Worm (Caenorhabditis elegans) whole organism, midembryonic: ENCODE measurements around the gene C17B7.10.

Experiments
- cog-1 ChIP-seq: sonication (generic microtip); optimal IDR thresholded peaks from 2 replicates; lab custom pipeline; 2016; ENCODE audit warnings: missing genetic modification characterization, missing compliant biosample characterization
- flt-1 ChIP-seq: fragments of 200-800 bp; sonication (Bioruptor generic); IDR thresholded peaks from 2 replicates; pipeline ENCODE4 v1.3.6; 2022; ENCODE audit warnings: missing genetic modification characterization, missing compliant biosample characterization
- klf-2 ChIP-seq: fragments of 200-800 bp; sonication (Bioruptor generic); conservative IDR thresholded peaks from 2 replicates; pipeline ENCODE4 v1.3.6; 2022; ENCODE audit warnings: missing genetic modification reagents, missing genetic modification characterization, missing compliant biosample characterization
- ztf-23 ChIP-seq: fragments of 200-800 bp; sonication (Bioruptor generic); IDR thresholded peaks from 2 replicates; pipeline ENCODE4 v1.3.6; 2022; ENCODE audit warnings: missing genetic modification reagents, missing genetic modification characterization, missing compliant biosample characterization

- no peak for TF ChIP-seq ztf-23 (GFP tag; lab: Robert Waterston, UW)
- TF ChIP-seq cog-1 (tag; lab: Kevin White, UChicago), result no peak
- no peak for TF ChIP-seq flt-1 (GFP tag; lab: Robert Waterston, UW)
- no peak for TF ChIP-seq klf-2
These were observed 26.5 kb downstream of the C17B7.10 start, which contains the start of gene arrd-19 for ce11 chrV:3315308-3315707.
